Fruit fly (Drosophila melanogaster) whole organism, embryonic: ENCODE measurements around the gene CG17145.

Experiments
- Aef1 ChIP-seq: fragments of 200-800 bp; sonication (Bioruptor generic); IDR thresholded peaks from 3 replicates; pipeline ENCODE4 v1.3.6; 2022; ENCODE audit warnings: missing biosample characterization, missing genetic modification characterization
- CG10147 ChIP-seq: fragments of 200-800 bp; sonication (Bioruptor generic); optimal IDR thresholded peaks from 2 replicates; lab custom pipeline; 2019; ENCODE audit warnings: missing biosample characterization, mild to moderate bottlenecking, missing genetic modification characterization, moderate library complexity
- CG10462 ChIP-seq: fragments of 200-800 bp; sonication (Bioruptor generic); optimal IDR thresholded peaks from 2 replicates; lab custom pipeline; 2016; ENCODE audit warnings: missing biosample characterization, missing genetic modification characterization
- CG10959 ChIP-seq: fragments of 200-800 bp; sonication (Bioruptor generic); IDR thresholded peaks from 2 replicates; pipeline ENCODE4 v1.3.6; 2022; ENCODE audit warnings: missing biosample characterization, missing genetic modification characterization
- CG11085 ChIP-seq: fragments of 200-800 bp; sonication (Bioruptor generic); IDR thresholded peaks from 2 replicates; pipeline ENCODE4 v1.3.6; 2022; ENCODE audit warnings: missing biosample characterization, missing genetic modification characterization
- CG11504 ChIP-seq: fragments of 200-800 bp; sonication (Bioruptor generic); optimal IDR thresholded peaks from 3 replicates; lab custom pipeline; 2019; ENCODE audit warnings: missing biosample characterization, mild to moderate bottlenecking, missing genetic modification characterization, moderate library complexity
- CG12104 ChIP-seq: fragments of 200-800 bp; sonication (Bioruptor generic); optimal IDR thresholded peaks from 3 replicates; lab custom pipeline; 2016; ENCODE audit warnings: missing biosample characterization, missing genetic modification characterization
- CG1233 ChIP-seq: fragments of 200-800 bp; sonication (Bioruptor generic); optimal IDR thresholded peaks from 4 replicates; lab custom pipeline; 2018; ENCODE audit warnings: missing biosample characterization, mild to moderate bottlenecking, missing genetic modification characterization
- CG12744 ChIP-seq: fragments of 200-800 bp; sonication (Bioruptor generic); optimal IDR thresholded peaks from 2 replicates; lab custom pipeline; 2016; ENCODE audit warnings: missing biosample characterization, missing genetic modification characterization
- CG14860 ChIP-seq: fragments of 200-800 bp; sonication (Bioruptor generic); IDR thresholded peaks from 3 replicates; pipeline ENCODE4 v1.3.6; 2022; ENCODE audit warnings: missing biosample characterization, missing genetic modification characterization; ENCODE audit not compliant: partially characterized antibody
- CG15601 ChIP-seq: fragments of 200-800 bp; sonication (Bioruptor generic); optimal IDR thresholded peaks from 3 replicates; lab custom pipeline; 2019; ENCODE audit warnings: missing biosample characterization, mild to moderate bottlenecking, missing genetic modification characterization, moderate library complexity
- CG2120 ChIP-seq: fragments of 200-800 bp; sonication (Bioruptor generic); optimal IDR thresholded peaks from 3 replicates; lab custom pipeline; 2016; ENCODE audit warnings: missing biosample characterization, missing genetic modification characterization
- CG2129 ChIP-seq: fragments of 200-800 bp; sonication (Bioruptor generic); IDR thresholded peaks from 2 replicates; pipeline ENCODE4 v1.3.6; 2022; ENCODE audit warnings: missing biosample characterization, missing genetic modification characterization; ENCODE audit not compliant: partially characterized antibody
- CG2202 ChIP-seq: fragments of 200-800 bp; sonication (Bioruptor generic); optimal IDR thresholded peaks from 2 replicates; lab custom pipeline; 2018; ENCODE audit warnings: missing biosample characterization, mild to moderate bottlenecking, missing genetic modification characterization
- CG30403 ChIP-seq: fragments of 200-800 bp; sonication (Bioruptor generic); optimal IDR thresholded peaks from 3 replicates; lab custom pipeline; 2016; ENCODE audit warnings: missing biosample characterization, missing genetic modification characterization
- CG3163 ChIP-seq: fragments of 200-800 bp; sonication (Bioruptor generic); optimal IDR thresholded peaks from 3 replicates; lab custom pipeline; 2016; ENCODE audit warnings: missing biosample characterization, missing genetic modification characterization
- CG3838 ChIP-seq: fragments of 200-800 bp; sonication (Bioruptor generic); optimal IDR thresholded peaks from 3 replicates; lab custom pipeline; 2016; ENCODE audit warnings: missing biosample characterization, missing genetic modification characterization
- CG3995 ChIP-seq: fragments of 200-800 bp; sonication (Bioruptor generic); optimal IDR thresholded peaks from 3 replicates; lab custom pipeline; 2016; ENCODE audit warnings: missing biosample characterization, missing genetic modification characterization
- CG4424 ChIP-seq: fragments of 200-800 bp; sonication (Bioruptor generic); optimal IDR thresholded peaks from 3 replicates; lab custom pipeline; 2016; ENCODE audit warnings: missing biosample characterization, missing genetic modification characterization
- CG6689 ChIP-seq: fragments of 200-800 bp; sonication (Bioruptor generic); IDR thresholded peaks from 2 replicates; pipeline ENCODE4 v1.3.6; 2022; ENCODE audit warnings: missing biosample characterization, missing genetic modification characterization
- CHES-1-like ChIP-seq: fragments of 200-800 bp; sonication (Bioruptor generic); optimal IDR thresholded peaks from 2 replicates; lab custom pipeline; 2016; ENCODE audit warnings: missing biosample characterization, missing genetic modification characterization
- D19A ChIP-seq: fragments of 200-800 bp; optimal IDR thresholded peaks from 3 replicates; lab custom pipeline; 2019; ENCODE audit warnings: missing biosample characterization, mild to moderate bottlenecking, missing genetic modification characterization, moderate library complexity
- Dek ChIP-seq: fragments of 200-800 bp; sonication (Bioruptor generic); optimal IDR thresholded peaks from 3 replicates; lab custom pipeline; 2019; ENCODE audit warnings: missing biosample characterization, mild to moderate bottlenecking, missing genetic modification characterization, moderate library complexity
- Dref ChIP-seq: fragments of 200-800 bp; sonication (Bioruptor generic); IDR thresholded peaks from 2 replicates; pipeline ENCODE4 v1.3.6; 2022; ENCODE audit warnings: missing biosample characterization, missing genetic modification characterization
- Fer3 ChIP-seq: fragments of 200-800 bp; sonication (Bioruptor generic); optimal IDR thresholded peaks from 2 replicates; lab custom pipeline; 2018; ENCODE audit warnings: missing biosample characterization, mild to moderate bottlenecking, missing genetic modification characterization, moderate library complexity
- Hey ChIP-seq: fragments of 200-800 bp; sonication (Bioruptor generic); optimal IDR thresholded peaks from 3 replicates; lab custom pipeline; 2018; ENCODE audit warnings: missing biosample characterization, mild to moderate bottlenecking, missing genetic modification characterization
- NFAT ChIP-seq: fragments of 200-800 bp; sonication (Bioruptor generic); IDR thresholded peaks from 2 replicates; pipeline ENCODE4 v1.3.6; 2022; ENCODE audit warnings: missing biosample characterization, missing genetic modification characterization
- Nf-YC ChIP-seq: fragments of 200-800 bp; optimal IDR thresholded peaks from 3 replicates; lab custom pipeline; 2019; ENCODE audit warnings: missing biosample characterization, mild to moderate bottlenecking, missing genetic modification characterization, moderate library complexity
- Sox100B ChIP-seq: fragments of 200-800 bp; sonication (Bioruptor generic); optimal IDR thresholded peaks from 3 replicates; lab custom pipeline; 2018; ENCODE audit warnings: missing biosample characterization, mild to moderate bottlenecking, missing genetic modification characterization
- Sox102F ChIP-seq: fragments of 200-800 bp; sonication (Bioruptor generic); optimal IDR thresholded peaks from 2 replicates; lab custom pipeline; 2018; ENCODE audit warnings: missing biosample characterization, mild to moderate bottlenecking, missing genetic modification characterization, moderate library complexity
- amos ChIP-seq: fragments of 200-800 bp; sonication (Bioruptor generic); IDR thresholded peaks from 2 replicates; pipeline ENCODE4 v1.3.6; 2022; ENCODE audit warnings: missing biosample characterization, missing genetic modification characterization; ENCODE audit not compliant: partially characterized antibody
- bbx ChIP-seq: fragments of 200-800 bp; sonication (Bioruptor generic); IDR thresholded peaks from 2 replicates; pipeline ENCODE4 v1.3.6; 2022; ENCODE audit warnings: missing biosample characterization, missing genetic modification characterization; ENCODE audit not compliant: partially characterized antibody
- ems ChIP-seq: fragments of 200-800 bp; sonication (Bioruptor generic); optimal IDR thresholded peaks from 3 replicates; lab custom pipeline; 2016; ENCODE audit warnings: missing biosample characterization, missing genetic modification characterization
- esg ChIP-seq: fragments of 200-800 bp; sonication (Bioruptor generic); conservative IDR thresholded peaks from 2 replicates; pipeline ENCODE4 v1.3.6; 2022; ENCODE audit warnings: missing biosample characterization, missing genetic modification characterization
- lab ChIP-seq: fragments of 200-800 bp; sonication (Bioruptor generic); optimal IDR thresholded peaks from 3 replicates; lab custom pipeline; 2017; ENCODE audit warnings: missing biosample characterization, missing genetic modification characterization, mild to moderate bottlenecking, moderate library complexity, missing genetic modification reagents
- lbe ChIP-seq: fragments of 200-800 bp; sonication (Bioruptor generic); optimal IDR thresholded peaks from 2 replicates; lab custom pipeline; 2016; ENCODE audit warnings: missing biosample characterization, mild to moderate bottlenecking, missing genetic modification characterization
- nmo ChIP-seq: fragments of 200-800 bp; sonication (Bioruptor generic); optimal IDR thresholded peaks from 2 replicates; lab custom pipeline; 2018; ENCODE audit warnings: missing biosample characterization, mild to moderate bottlenecking, missing genetic modification characterization, moderate library complexity
- scrt ChIP-seq: fragments of 200-800 bp; sonication (Bioruptor generic); optimal IDR thresholded peaks from 2 replicates; lab custom pipeline; 2018; ENCODE audit warnings: missing biosample characterization, mild to moderate bottlenecking, missing genetic modification characterization, moderate library complexity
- sna ChIP-seq: fragments of 200-800 bp; sonication (Bioruptor generic); IDR thresholded peaks from 2 replicates; pipeline ENCODE4 v1.3.6; 2022; ENCODE audit warnings: missing biosample characterization, missing genetic modification characterization; ENCODE audit not compliant: partially characterized antibody
- so ChIP-seq: fragments of 200-800 bp; sonication (Bioruptor generic); IDR thresholded peaks from 3 replicates; pipeline ENCODE4 v1.3.6; 2022; ENCODE audit warnings: missing biosample characterization, missing genetic modification characterization
- tgo ChIP-seq: fragments of 200-800 bp; sonication (Bioruptor generic); IDR thresholded peaks from 3 replicates; pipeline ENCODE4 v1.3.6; 2022; ENCODE audit warnings: missing biosample characterization, missing genetic modification characterization
- trem ChIP-seq: fragments of 200-800 bp; optimal IDR thresholded peaks from 3 replicates; lab custom pipeline; 2019; ENCODE audit warnings: missing biosample characterization, mild to moderate bottlenecking, missing genetic modification characterization, moderate library complexity
- trh ChIP-seq: fragments of 200-800 bp; sonication (Bioruptor generic); optimal IDR thresholded peaks from 2 replicates; lab custom pipeline; 2016; ENCODE audit warnings: missing biosample characterization, missing genetic modification characterization
- unc-4 ChIP-seq: fragments of 200-800 bp; sonication (Bioruptor generic); IDR thresholded peaks from 2 replicates; pipeline ENCODE4 v1.3.6; 2022; ENCODE audit warnings: missing biosample characterization, missing genetic modification characterization; ENCODE audit not compliant: partially characterized antibody
- vnd ChIP-seq: fragments of 200-800 bp; sonication (Bioruptor generic); IDR thresholded peaks from 3 replicates; pipeline ENCODE4 v1.3.6; 2022; ENCODE audit warnings: missing biosample characterization, missing genetic modification characterization; ENCODE audit not compliant: partially characterized antibody
- zen2 ChIP-seq: fragments of 200-800 bp; sonication (Bioruptor generic); IDR thresholded peaks from 3 replicates; pipeline ENCODE4 v1.3.6; 2022; ENCODE audit warnings: missing biosample characterization, missing genetic modification characterization; ENCODE audit not compliant: partially characterized antibody

The CG17145 gene

dm6 chr3L:20241987-20242982 lies 20.7 kb downstream of the CG17145 start (continued):
- peak; percentile 66 for TF ChIP-seq NFAT (GFP tag; lab: Robert Waterston, UW)
- peak; percentile 78 for TF ChIP-seq amos (GFP tag; lab: Robert Waterston, UW)
- no peak for TF ChIP-seq CG3838 (GFP tag; lab: Kevin White, UChicago)
- peak; percentile 69 for TF ChIP-seq unc-4 (GFP tag; lab: Robert Waterston, UW)
- TF ChIP-seq Sox100B = peak; percentile 66
- peak; percentile 58 for TF ChIP-seq Nf-YC
- TF ChIP-seq zen2 (GFP tag; lab: Robert Waterston, UW) = peak; percentile 45; the same call in 1 of the 3 replicates
- peak; percentile 25; the same call in 1 of the 2 replicates for TF ChIP-seq esg (GFP tag; lab: Robert Waterston, UW)
- TF ChIP-seq CG10147 (GFP tag; lab: Kevin White, UChicago) = peak; percentile 60
- peak; percentile 42 for TF ChIP-seq D19A
- peak; percentile 11 for TF ChIP-seq CG3995 (GFP tag; lab: Kevin White, UChicago)
- peak; percentile 62 for TF ChIP-seq CG4424
- TF ChIP-seq CG11085 (GFP tag; lab: Robert Waterston, UW) = peak; percentile 20
- peak; percentile 79 for TF ChIP-seq nmo
- TF ChIP-seq CG1233 (GFP tag; lab: Kevin White, UChicago) = peak; percentile 41
- TF ChIP-seq vnd (GFP tag; lab: Robert Waterston, UW) = peak; percentile 54; the same call in 2 of the 3 replicates
- TF ChIP-seq lbe (GFP tag; lab: Kevin White, UChicago) = peak; percentile 37
- peak; percentile 70 for TF ChIP-seq Sox102F (GFP tag; lab: Kevin White, UChicago)
- peak; percentile 29 for TF ChIP-seq Fer3 (tag; lab: Kevin White, UChicago)
- peak; percentile 65 for TF ChIP-seq Dref (GFP tag; lab: Robert Waterston, UW)
- TF ChIP-seq scrt (GFP tag; lab: Kevin White, UChicago) = peak; percentile 3
- TF ChIP-seq CG2120 (GFP tag; lab: Kevin White, UChicago) = peak; percentile 64
- TF ChIP-seq CG6689 (GFP tag; lab: Robert Waterston, UW) = peak; percentile 63; the same call in 1 of the 2 replicates
- TF ChIP-seq Aef1 = peak; percentile 35
- TF ChIP-seq CG30403 = peak; percentile 71
- TF ChIP-seq lab (GFP tag; lab: Kevin White, UChicago) = peak; percentile 74
- 0 out of 3 replicates have a peak, but pooled peaks have one; percentile 45 for TF ChIP-seq so (GFP tag; lab: Robert Waterston, UW)
- peak; percentile 15 for TF ChIP-seq CG10462 (GFP tag; lab: Kevin White, UChicago)
- TF ChIP-seq CG12104 (GFP tag; lab: Kevin White, UChicago) = peak; percentile 28
- TF ChIP-seq CG14860 (GFP tag; lab: Robert Waterston, UW) = peak; percentile 58; the same call in 2 of the 3 replicates
- TF ChIP-seq ems (GFP tag; lab: Kevin White, UChicago) = peak; percentile 4
- TF ChIP-seq bbx (GFP tag; lab: Robert Waterston, UW) = peak; percentile 57
- peak; percentile 53 for TF ChIP-seq CG15601
- peak; percentile 10 for TF ChIP-seq trem (tag; lab: Kevin White, UChicago)
- no peak for TF ChIP-seq Hey (tag; lab: Kevin White, UChicago)
- peak; percentile 23 for TF ChIP-seq CG2202 (tag; lab: Kevin White, UChicago)
- TF ChIP-seq CHES-1-like (GFP tag; lab: Kevin White, UChicago) = no peak
- TF ChIP-seq tgo (GFP tag; lab: Robert Waterston, UW) = no peak; the same call in 1 of the 3 replicates
- peak; percentile 51 for TF ChIP-seq Dek
- TF ChIP-seq CG12744 (GFP tag; lab: Kevin White, UChicago) = no peak
- no peak for TF ChIP-seq CG10959 (GFP tag; lab: Robert Waterston, UW)
- TF ChIP-seq CG2129 (GFP tag; lab: Robert Waterston, UW) = peak; percentile 51
- TF ChIP-seq sna (GFP tag; lab: Robert Waterston, UW) = peak; percentile 13; the same call in 1 of the 2 replicates
- peak; percentile 3 for TF ChIP-seq trh
- TF ChIP-seq CG3163 (GFP tag; lab: Kevin White, UChicago) = no peak
- TF ChIP-seq CG11504 (tag; lab: Kevin White, UChicago) = peak; percentile 67
